Worm (Caenorhabditis elegans) whole organism, young adult: ENCODE results near the gene F45D11.14.
"Not testable (repeated sequence)": the region's sequence is repeated elsewhere in the genome, so short reads cannot be mapped to it uniquely, and the experiment has no call there.

Source experiments
- cebp-1 ChIP-seq, 2 experiments: fragments of 200-800 bp in 1 of 2; sonication (Bioruptor generic) in 1 of 2; sonication (generic microtip) in 1 of 2; IDR thresholded peaks in 1 of 2; optimal IDR thresholded peaks in 1 of 2; 2 replicates each; pipeline versions ENCODE4 v1.3.6 to Lab custom; 2017 to 2022; ENCODE audit warnings: missing compliant biosample characterization in 2 of 2, missing genetic modification characterization in 2 of 2, mild to moderate bottlenecking in 1 of 2, missing genetic modification reagents in 1 of 2, moderate library complexity in 1 of 2
- fkh-3 ChIP-seq: sonication (generic microtip); optimal IDR thresholded peaks from 2 replicates; lab custom pipeline; 2016; ENCODE audit warnings: mild to moderate bottlenecking, missing genetic modification characterization, missing compliant biosample characterization
- him-1 ChIP-seq: sonication (generic microtip); optimal IDR thresholded peaks from 2 replicates; lab custom pipeline; 2016; ENCODE audit warnings: missing genotype, missing genetic modification reagents, missing genetic modification characterization, missing compliant biosample characterization
- nhr-27 ChIP-seq: fragments of 200-800 bp; sonication (Bioruptor generic); optimal IDR thresholded peaks from 2 replicates; lab custom pipeline; 2018; ENCODE audit warnings: mild to moderate bottlenecking, missing genetic modification characterization, moderate library complexity, missing compliant biosample characterization
- nhr-80 ChIP-seq: sonication (generic microtip); optimal IDR thresholded peaks from 2 replicates; lab custom pipeline; 2016; ENCODE audit warnings: missing genetic modification characterization, missing compliant biosample characterization
- snpc-4 ChIP-seq, 5 experiments: fragments of 150-350 bp in 1 of 5; sonication (generic microtip) in 4 of 5; optimal IDR thresholded peaks; 2 replicates each; lab custom pipeline; 2014 to 2018; ENCODE audit warnings: missing genetic modification characterization in 5 of 5, missing biosample characterization in 3 of 5, antibody characterized with exemption in 2 of 5, mild to moderate bottlenecking in 2 of 5, missing compliant biosample characterization in 2 of 5, missing genotype in 2 of 5, moderate library complexity in 2 of 5, missing genetic modification reagents in 1 of 5
- ztf-28 ChIP-seq: fragments of 200-800 bp; sonication (Bioruptor generic); IDR thresholded peaks from 2 replicates; pipeline ENCODE4 v1.3.6; 2022; ENCODE audit warnings: missing genetic modification reagents, missing genetic modification characterization, missing compliant biosample characterization

DNA sequence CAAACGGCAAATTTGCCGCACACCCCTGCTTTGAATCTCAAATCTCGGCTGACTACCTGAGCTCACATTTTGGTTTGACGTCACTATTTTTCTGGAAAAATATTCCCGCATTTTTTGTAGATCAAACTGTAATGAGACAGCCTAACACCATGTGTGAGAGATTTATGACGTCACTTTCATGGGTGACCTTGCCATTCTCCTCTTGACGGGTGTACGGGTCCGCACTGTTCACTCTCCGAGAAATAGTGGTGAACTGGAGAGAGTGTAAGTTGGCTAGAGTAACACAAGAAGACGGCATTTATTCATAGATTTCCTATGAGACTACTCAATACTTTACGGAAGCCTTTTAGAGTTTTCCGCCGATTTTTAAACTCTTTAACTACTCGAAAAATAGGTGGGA lies 20.6 kb downstream of the F45D11.14 start, which contains the start of gene fbxc-40:
- not testable (repeated sequence) for TF ChIP-seq cebp-1 (GFP tag; IDR thresholded peaks at IDR 0.05; lab: Robert Waterston, UW); cebp-1 (tag; optimal IDR thresholded peaks at IDR 0.05; lab: Kevin White, UChicago); snpc-4 (GFP tag; optimal IDR thresholded peaks at IDR 0.05; lab: Kevin White, UChicago); snpc-4 (tag; optimal IDR thresholded peaks at IDR 0.05; lab: Kevin White, UChicago); nhr-27 (tag; lab: Kevin White, UChicago); fkh-3 (tag; lab: Kevin White, UChicago); nhr-80 (tag; lab: Kevin White, UChicago); ztf-28 (GFP tag; lab: Robert Waterston, UW); him-1 (tag; lab: Kevin White, UChicago)
